Worm (Caenorhabditis elegans) whole organism, midembryonic: ENCODE measurements around the gene T11B7.5.

ENCODE experiments used
- T22C8.4 ChIP-seq: fragments of 200-800 bp; sonication (Bioruptor generic); IDR thresholded peaks from 2 replicates; pipeline ENCODE4 v1.3.6; 2022; ENCODE audit warnings: missing genetic modification characterization, missing compliant biosample characterization
- cog-1 ChIP-seq: sonication (generic microtip); optimal IDR thresholded peaks from 2 replicates; lab custom pipeline; 2016; ENCODE audit warnings: missing genetic modification characterization, missing compliant biosample characterization
- flt-1 ChIP-seq: fragments of 200-800 bp; sonication (Bioruptor generic); IDR thresholded peaks from 2 replicates; pipeline ENCODE4 v1.3.6; 2022; ENCODE audit warnings: missing genetic modification characterization, missing compliant biosample characterization
- klf-2 ChIP-seq: fragments of 200-800 bp; sonication (Bioruptor generic); conservative IDR thresholded peaks from 2 replicates; pipeline ENCODE4 v1.3.6; 2022; ENCODE audit warnings: missing genetic modification reagents, missing genetic modification characterization, missing compliant biosample characterization
- med-1 ChIP-seq: sonication (generic microtip); optimal IDR thresholded peaks from 2 replicates; lab custom pipeline; 2017; ENCODE audit warnings: missing genetic modification characterization, mild to moderate bottlenecking, missing compliant biosample characterization, antibody characterized with exemption, missing genetic modification reagents; ENCODE audit not compliant: insufficient read depth
- ref-1 ChIP-seq: fragments of 200-800 bp; sonication (Bioruptor generic); conservative IDR thresholded peaks from 2 replicates; pipeline ENCODE4 v1.3.6; 2022; ENCODE audit warnings: missing genetic modification reagents, missing genetic modification characterization, missing compliant biosample characterization
- tab-1 ChIP-seq: fragments of 200-800 bp; sonication (Bioruptor generic); IDR thresholded peaks from 2 replicates; pipeline ENCODE4 v1.3.6; 2022; ENCODE audit warnings: missing genetic modification characterization, missing compliant biosample characterization
- ztf-23 ChIP-seq: fragments of 200-800 bp; sonication (Bioruptor generic); IDR thresholded peaks from 2 replicates; pipeline ENCODE4 v1.3.6; 2022; ENCODE audit warnings: missing genetic modification reagents, missing genetic modification characterization, missing compliant biosample characterization
- ztf-29 ChIP-seq: fragments of 200-800 bp; sonication (Bioruptor generic); IDR thresholded peaks from 2 replicates; pipeline ENCODE4 v1.3.6; 2022; ENCODE audit warnings: missing genetic modification reagents, missing genetic modification characterization, missing compliant biosample characterization

T11B7.5 gene

DNA sequence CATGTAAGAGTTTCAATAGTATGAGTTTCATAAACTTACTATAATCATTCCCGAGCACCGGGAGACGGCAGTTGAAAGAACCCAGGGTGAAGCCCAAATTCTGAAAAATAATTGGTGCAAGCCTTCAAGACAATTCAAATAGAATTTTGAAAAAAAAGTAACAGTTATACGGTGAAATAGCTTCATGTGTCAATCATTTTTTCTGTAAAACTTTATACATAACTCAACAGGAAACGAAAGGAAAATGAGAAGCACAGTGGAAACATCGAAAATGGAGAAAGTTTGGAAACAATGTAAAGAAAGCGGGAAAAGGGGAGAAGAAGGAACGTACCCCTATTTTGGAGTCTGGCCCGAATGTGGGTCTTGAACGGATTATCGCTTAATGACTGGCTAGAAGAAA lies 17.1 kb upstream of the T11B7.5 start, which contains the start of gene C09G9.3:
Gene C09G9.3, minus strand, starts transcription at position 101 of the 400 bp plus-strand sequence.
- TF ChIP-seq flt-1 (GFP tag; lab: Robert Waterston, UW): no peak
- TF ChIP-seq ref-1 (GFP tag; lab: Robert Waterston, UW): no peak
- no peak for TF ChIP-seq T22C8.4
- TF ChIP-seq ztf-29 (GFP tag; lab: Robert Waterston, UW): no peak
- TF ChIP-seq tab-1 (GFP tag; lab: Robert Waterston, UW): no peak
- no peak for TF ChIP-seq klf-2 (GFP tag; lab: Robert Waterston, UW)
- no peak for TF ChIP-seq ztf-23 (GFP tag; lab: Robert Waterston, UW)
- no peak for TF ChIP-seq cog-1 (tag; lab: Kevin White, UChicago)
- no peak for TF ChIP-seq med-1

DNA sequence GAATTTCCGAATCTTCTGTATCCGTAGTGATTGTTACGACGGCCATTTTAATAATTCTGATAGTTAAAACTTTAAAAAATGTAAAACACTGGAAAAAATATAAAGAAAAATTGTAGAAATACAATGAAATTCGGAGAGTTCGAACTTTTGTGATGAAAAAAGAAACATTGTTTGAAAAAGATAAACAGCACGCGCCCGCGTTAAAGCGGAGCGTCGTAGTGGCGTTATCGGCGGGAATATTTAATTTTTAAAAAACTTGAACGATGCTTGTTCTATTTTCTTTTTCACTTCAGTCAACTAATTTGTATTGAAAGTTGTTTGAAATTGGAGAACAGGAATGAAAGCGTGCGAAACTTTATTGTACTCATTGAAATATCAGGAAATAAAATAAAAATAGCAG lies 13.8 kb upstream of the T11B7.5 start, which contains the start of gene npp-23:
Gene npp-23, minus strand, starts transcription at position 56 of the 400 bp plus-strand sequence.
- TF ChIP-seq klf-2 (GFP tag; lab: Robert Waterston, UW): no peak
- no peak for TF ChIP-seq cog-1 (tag; lab: Kevin White, UChicago)
- TF ChIP-seq ztf-29 (GFP tag; lab: Robert Waterston, UW): no peak
- no peak for TF ChIP-seq tab-1 (GFP tag; lab: Robert Waterston, UW)
- TF ChIP-seq T22C8.4: no peak
- no peak for TF ChIP-seq ztf-23 (GFP tag; lab: Robert Waterston, UW)
- no peak for TF ChIP-seq med-1
- TF ChIP-seq ref-1 (GFP tag; lab: Robert Waterston, UW): no peak
- no peak for TF ChIP-seq flt-1 (GFP tag; lab: Robert Waterston, UW)

DNA sequence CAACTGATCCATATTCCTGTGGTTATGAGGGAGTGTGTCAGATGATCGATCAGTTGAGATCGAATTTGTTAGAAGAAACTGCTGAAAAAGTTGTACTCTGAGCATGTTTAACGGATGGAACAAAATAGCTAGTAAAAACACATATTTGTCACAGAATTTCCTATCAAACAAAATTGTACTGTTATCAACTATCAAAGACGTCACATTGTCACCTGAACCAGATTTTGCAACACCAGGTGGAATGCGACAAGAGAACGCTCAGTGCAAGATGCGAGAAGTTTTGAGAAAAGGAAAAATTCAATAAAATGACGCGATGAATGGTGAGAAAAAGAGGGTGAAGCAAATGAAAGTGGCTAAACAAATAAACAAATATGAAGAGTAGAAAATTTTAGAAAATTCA lies 11.7 kb upstream of the T11B7.5 start:
- TF ChIP-seq klf-2 (GFP tag; lab: Robert Waterston, UW) (no peak), tab-1 (GFP tag; lab: Robert Waterston, UW) (no peak), med-1 (no peak), ref-1 (GFP tag; lab: Robert Waterston, UW) (no peak), ztf-29 (GFP tag; lab: Robert Waterston, UW) (no peak), flt-1 (GFP tag; lab: Robert Waterston, UW) (no peak), ztf-23 (GFP tag; lab: Robert Waterston, UW) (no peak), cog-1 (tag; lab: Kevin White, UChicago) (no peak), T22C8.4 (no peak)

- TF ChIP-seq flt-1 (GFP tag; lab: Robert Waterston, UW) (no peak), T22C8.4 (no peak), cog-1 (tag; lab: Kevin White, UChicago) (no peak), klf-2 (GFP tag; lab: Robert Waterston, UW) (no peak), med-1 (no peak), tab-1 (GFP tag; lab: Robert Waterston, UW) (no peak), ref-1 (GFP tag; lab: Robert Waterston, UW) (no peak)
Measured at ce11 chrIV:8866092-8866491, 10.2 kb upstream of the T11B7.5 start.

DNA sequence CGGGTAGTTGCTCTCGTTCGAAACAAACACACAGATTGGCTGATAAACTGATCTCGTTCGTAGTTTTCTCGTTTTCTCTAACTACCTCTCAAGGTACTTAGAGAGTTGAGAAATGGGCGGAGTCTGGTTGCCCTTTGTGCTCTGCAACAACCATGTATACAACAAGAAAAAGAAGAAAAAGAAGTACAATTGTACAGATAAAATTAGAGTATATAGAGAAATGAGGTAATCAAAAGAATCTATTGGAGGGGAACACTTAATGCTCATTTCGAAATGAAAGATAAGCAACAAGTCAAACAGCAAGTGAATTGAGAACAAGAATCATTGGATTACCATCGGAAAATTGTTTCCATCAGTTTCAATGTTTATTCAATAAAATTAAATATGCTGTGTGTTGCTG lies 9.5 kb upstream of the T11B7.5 start, which contains the start of gene C09G9.1:
Gene C09G9.1, minus strand, starts transcription at position 143 of the 400 bp plus-strand sequence.
- TF ChIP-seq tab-1 (GFP tag; lab: Robert Waterston, UW) (no peak), T22C8.4 (no peak), flt-1 (GFP tag; lab: Robert Waterston, UW) (no peak), ztf-23 (GFP tag; lab: Robert Waterston, UW) (no peak), med-1 (no peak), klf-2 (GFP tag; lab: Robert Waterston, UW) (no peak), ref-1 (GFP tag; lab: Robert Waterston, UW) (no peak), cog-1 (tag; lab: Kevin White, UChicago) (no peak), ztf-29 (GFP tag; lab: Robert Waterston, UW) (no peak)

ce11 chrIV:8864672-8865071 lies 8.8 kb upstream of the T11B7.5 start:
- no peak for TF ChIP-seq med-1
- TF ChIP-seq T22C8.4: no peak
- TF ChIP-seq klf-2 (GFP tag; lab: Robert Waterston, UW): no peak
- no peak for TF ChIP-seq ztf-29 (GFP tag; lab: Robert Waterston, UW)
- no peak for TF ChIP-seq tab-1 (GFP tag; lab: Robert Waterston, UW)
- TF ChIP-seq cog-1 (tag; lab: Kevin White, UChicago): no peak

ce11 chrIV:8853301-8853700 lies 2.6 kb downstream of the T11B7.5 start:
- TF ChIP-seq ztf-23 (GFP tag; lab: Robert Waterston, UW) (no peak), T22C8.4 (no peak), tab-1 (GFP tag; lab: Robert Waterston, UW) (no peak), med-1 (no peak), ref-1 (GFP tag; lab: Robert Waterston, UW) (no peak), klf-2 (GFP tag; lab: Robert Waterston, UW) (no peak), cog-1 (tag; lab: Kevin White, UChicago) (no peak), ztf-29 (GFP tag; lab: Robert Waterston, UW) (no peak), flt-1 (GFP tag; lab: Robert Waterston, UW) (no peak)

ce11 chrIV:8852194-8852593 lies 3.7 kb downstream of the T11B7.5 start, which contains the start of gene alp-1:
TSS of gene alp-1 (plus strand) at chrIV:8852494.
- TF ChIP-seq T22C8.4: no peak
- no peak for TF ChIP-seq ztf-23 (GFP tag; lab: Robert Waterston, UW)
- no peak for TF ChIP-seq flt-1 (GFP tag; lab: Robert Waterston, UW)
- no peak for TF ChIP-seq ref-1 (GFP tag; lab: Robert Waterston, UW)
- no peak for TF ChIP-seq tab-1 (GFP tag; lab: Robert Waterston, UW)
- no peak for TF ChIP-seq klf-2 (GFP tag; lab: Robert Waterston, UW)
- TF ChIP-seq ztf-29 (GFP tag; lab: Robert Waterston, UW): no peak

ce11 chrIV:8850807-8851206 lies 5.1 kb downstream of the T11B7.5 start:
- TF ChIP-seq flt-1 (GFP tag; lab: Robert Waterston, UW) (no peak), ref-1 (GFP tag; lab: Robert Waterston, UW) (no peak), klf-2 (GFP tag; lab: Robert Waterston, UW) (no peak), ztf-29 (GFP tag; lab: Robert Waterston, UW) (no peak), T22C8.4 (no peak), ztf-23 (GFP tag; lab: Robert Waterston, UW) (no peak), tab-1 (GFP tag; lab: Robert Waterston, UW) (no peak), cog-1 (tag; lab: Kevin White, UChicago) (no peak), med-1 (no peak)
